Fruit fly (Drosophila melanogaster): ENCODE results near the gene CG3793.

The CG3793 gene

DNA sequence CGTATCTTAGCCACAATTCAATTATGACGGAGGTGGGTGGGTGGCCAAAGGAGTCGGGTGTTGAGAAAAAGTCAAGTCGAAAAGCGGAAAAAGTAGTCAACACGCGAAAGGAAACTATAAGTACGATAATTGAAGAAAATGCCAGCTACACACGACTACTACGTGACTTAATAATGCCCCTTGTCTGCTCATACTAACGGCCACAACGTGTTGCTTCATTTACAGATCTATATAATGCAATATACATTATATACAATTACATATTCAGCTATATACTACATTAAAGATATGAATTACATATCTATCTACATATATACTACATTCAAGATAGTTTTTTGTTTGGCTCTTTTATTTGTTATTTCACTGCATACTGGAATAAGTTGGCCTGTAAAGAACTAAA is 9.0 kb downstream of the CG3793 start, which contains the start of gene CG31826:
Gene CG31826 (minus strand): TSS at position 101 of the 400 bp plus-strand sequence.
- TF ChIP-seq Ets96B (tag; optimal IDR thresholded peaks at IDR 0.05) (no peak), Gug (GFP tag; IDR thresholded peaks at IDR 0.05) (no peak), fd59A (GFP tag; optimal IDR thresholded peaks at IDR 0.05) (no peak), OdsH (GFP tag; optimal IDR thresholded peaks at IDR 0.05) (no peak), CG6808 (GFP tag; optimal IDR thresholded peaks at IDR 0.05) (no peak), CG6276 (GFP tag; optimal IDR thresholded peaks at IDR 0.05) (no peak), salr (GFP tag; optimal IDR thresholded peaks at IDR 0.05) (no peak), CG31627 (GFP tag; optimal IDR thresholded peaks at IDR 0.05) (no peak), CG3919 (GFP tag; optimal IDR thresholded peaks at IDR 0.05) (no peak), net (GFP tag; optimal IDR thresholded peaks at IDR 0.05) (no peak)

DNA sequence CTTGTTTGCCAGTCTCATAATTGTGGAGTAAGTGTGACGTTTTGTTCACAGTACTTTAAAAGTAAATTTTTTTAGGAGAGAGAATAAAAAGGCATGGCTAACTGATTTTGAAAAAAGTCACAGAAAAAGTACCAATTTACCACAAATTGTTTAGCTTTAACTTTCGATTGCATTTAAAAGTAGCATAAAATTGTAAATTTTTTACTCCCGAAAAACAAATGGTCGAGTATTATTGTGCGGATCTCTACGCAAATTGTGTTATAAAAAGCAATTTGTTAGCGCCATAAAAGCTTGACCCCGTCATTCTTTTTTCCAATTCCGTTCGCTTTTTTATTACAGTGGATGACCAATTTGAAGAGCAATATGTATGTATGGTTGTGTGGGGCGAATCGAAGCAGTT is 12.7 kb downstream of the CG3793 start, which contains the start of gene CG43760:
Gene CG43760 (minus strand): TSS at position 101 of the 400 bp plus-strand sequence.
- TF ChIP-seq CG8319 (GFP tag; optimal IDR thresholded peaks at IDR 0.05) (no peak), Smox (GFP tag; optimal IDR thresholded peaks at IDR 0.05) (no peak), CG31627 (GFP tag; optimal IDR thresholded peaks at IDR 0.05) (no peak), CG11902 (GFP tag; optimal IDR thresholded peaks at IDR 0.05) (no peak), net (GFP tag; optimal IDR thresholded peaks at IDR 0.05) (no peak), Hr38 (GFP tag; optimal IDR thresholded peaks at IDR 0.05) (no peak), CG6276 (GFP tag; optimal IDR thresholded peaks at IDR 0.05) (no peak), Eip75B (GFP tag; optimal IDR thresholded peaks at IDR 0.05) (no peak), fkh (GFP tag; optimal IDR thresholded peaks at IDR 0.05) (no peak), lz (GFP tag; optimal IDR thresholded peaks at IDR 0.05) (no peak), acj6 (GFP tag; optimal IDR thresholded peaks at IDR 0.05) (no peak), Sox15 (GFP tag; optimal IDR thresholded peaks at IDR 0.05) (no peak), CG3032 (tag; optimal IDR thresholded peaks at IDR 0.05) (no peak)

DNA sequence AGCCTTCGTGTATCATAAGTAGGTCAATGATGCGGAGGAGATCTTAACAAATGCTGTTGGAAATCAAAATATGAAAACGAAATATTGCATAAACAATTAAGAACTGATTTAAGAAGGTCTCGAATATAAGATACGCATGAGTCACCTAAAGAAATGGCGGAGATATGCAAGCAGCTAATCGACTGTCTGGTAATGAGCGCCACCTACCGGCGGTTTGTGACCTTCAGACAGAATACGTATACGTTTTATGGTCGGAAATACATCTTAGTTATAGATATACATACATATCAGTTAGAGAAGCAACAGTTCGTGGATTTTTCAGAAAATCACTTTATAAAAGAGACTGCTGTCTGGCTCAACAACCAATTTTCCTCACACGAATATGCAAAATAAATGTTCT is 19.0 kb downstream of the CG3793 start:
- TF ChIP-seq CG15336 (GFP tag; IDR thresholded peaks at IDR 0.05): no peak
- no peak for TF ChIP-seq lz (GFP tag; optimal IDR thresholded peaks at IDR 0.05)
- TF ChIP-seq CG6808 (GFP tag; optimal IDR thresholded peaks at IDR 0.05): no peak
- no peak for TF ChIP-seq CG31627 (GFP tag; optimal IDR thresholded peaks at IDR 0.05)
- TF ChIP-seq dsx (GFP tag; optimal IDR thresholded peaks at IDR 0.05; ENCODE audit: poor library complexity, severe bottlenecking): no peak
- no peak for TF ChIP-seq ss (GFP tag; optimal IDR thresholded peaks at IDR 0.05)
- no peak for TF ChIP-seq CG6276 (GFP tag; optimal IDR thresholded peaks at IDR 0.05)
- no peak for TF ChIP-seq Sox102F (GFP tag; optimal IDR thresholded peaks at IDR 0.05)
- no peak for TF ChIP-seq Blimp-1 (GFP tag; optimal IDR thresholded peaks at IDR 0.05)
- no peak for TF ChIP-seq CG3032 (tag; optimal IDR thresholded peaks at IDR 0.05)
- no peak for TF ChIP-seq pdm3 (GFP tag; optimal IDR thresholded peaks at IDR 0.05)
- no peak for TF ChIP-seq CG32006 (GFP tag; optimal IDR thresholded peaks at IDR 0.05)
- no peak for TF ChIP-seq Hr4 (GFP tag; optimal IDR thresholded peaks at IDR 0.05)
- no peak for TF ChIP-seq CG11762 (GFP tag; optimal IDR thresholded peaks at IDR 0.05; ENCODE audit: insufficient read depth)
- TF ChIP-seq CG6792 (GFP tag; optimal IDR thresholded peaks at IDR 0.05): no peak
- no peak for TF ChIP-seq CG8632 (GFP tag; optimal IDR thresholded peaks at IDR 0.05)
- TF ChIP-seq Eip78C (GFP tag): no peak
- TF ChIP-seq esn (GFP tag; optimal IDR thresholded peaks at IDR 0.05): no peak
- TF ChIP-seq fd85E (GFP tag; optimal IDR thresholded peaks at IDR 0.05): no peak
- TF ChIP-seq eg (GFP tag; IDR thresholded peaks at IDR 0.05): no peak

DNA sequence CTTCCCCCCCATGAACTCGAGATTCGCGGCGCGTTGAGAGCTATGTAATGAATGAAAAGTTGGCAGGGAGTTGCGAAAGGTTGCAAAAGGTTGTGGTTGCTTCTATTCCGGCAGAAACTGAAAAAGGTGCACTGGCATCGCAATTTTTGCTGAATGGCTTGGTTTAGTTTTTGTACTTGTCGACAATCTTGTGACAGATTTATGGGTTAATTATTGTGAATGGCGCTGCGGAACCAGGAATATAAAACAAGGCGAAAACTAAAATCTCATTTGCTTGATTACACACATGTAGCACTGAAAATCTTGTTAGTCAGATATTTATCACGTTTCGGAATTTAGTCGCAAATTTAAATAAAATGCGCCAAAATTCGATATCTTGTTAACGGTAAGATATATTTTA is 19.8 kb downstream of the CG3793 start, which contains the start of gene t-Grip91:
Gene t-Grip91 (plus strand): TSS at position 301 of the 400 bp plus-strand sequence.
- no peak for TF ChIP-seq lz (GFP tag; optimal IDR thresholded peaks at IDR 0.05)
- TF ChIP-seq spab (GFP tag; optimal IDR thresholded peaks at IDR 0.05): no peak
- TF ChIP-seq pdm3 (GFP tag; optimal IDR thresholded peaks at IDR 0.05): no peak
- no peak for TF ChIP-seq CG6792 (GFP tag; optimal IDR thresholded peaks at IDR 0.05)
- TF ChIP-seq esn (GFP tag; optimal IDR thresholded peaks at IDR 0.05): no peak
- TF ChIP-seq Ets21C (GFP tag; optimal IDR thresholded peaks at IDR 0.05): no peak
